Fruit fly (Drosophila melanogaster) whole organism, prepupa: ENCODE measurements around the gene vas.

Source experiments
- CG31627 ChIP-seq: fragments of 200-800 bp; sonication (Bioruptor generic); optimal IDR thresholded peaks from 3 replicates; lab custom pipeline; 2016; ENCODE audit warnings: missing biosample characterization, missing genetic modification characterization
- CG6276 ChIP-seq: fragments of 200-800 bp; sonication (Bioruptor generic); optimal IDR thresholded peaks from 2 replicates; lab custom pipeline; 2017; ENCODE audit warnings: missing biosample characterization, mild to moderate bottlenecking, missing genetic modification characterization
- CG6808 ChIP-seq: fragments of 200-800 bp; sonication (Bioruptor generic); optimal IDR thresholded peaks from 3 replicates; lab custom pipeline; 2017; ENCODE audit warnings: missing biosample characterization, missing genetic modification characterization, mild to moderate bottlenecking, moderate library complexity, missing genetic modification reagents
- Lpt ChIP-seq: fragments of 200-800 bp; sonication (Bioruptor generic); optimal IDR thresholded peaks from 3 replicates; lab custom pipeline; 2016; ENCODE audit warnings: missing biosample characterization, missing genetic modification characterization
- dac ChIP-seq: fragments of 200-800 bp; sonication (Bioruptor generic); optimal IDR thresholded peaks from 2 replicates; lab custom pipeline; 2017; ENCODE audit warnings: missing biosample characterization, mild to moderate bottlenecking, missing genetic modification characterization
- lz ChIP-seq: fragments of 200-800 bp; sonication (Bioruptor generic); optimal IDR thresholded peaks from 3 replicates; lab custom pipeline; 2016; ENCODE audit warnings: missing biosample characterization, missing genetic modification characterization
- topi ChIP-seq: fragments of 200-800 bp; sonication (Bioruptor generic); optimal IDR thresholded peaks from 3 replicates; lab custom pipeline; 2016; ENCODE audit warnings: missing biosample characterization, missing genetic modification characterization

- TF ChIP-seq dac (GFP tag; lab: Kevin White, UChicago) (no peak), CG31627 (GFP tag; lab: Kevin White, UChicago) (no peak), CG6276 (GFP tag; lab: Kevin White, UChicago) (no peak), topi (GFP tag; lab: Kevin White, UChicago) (no peak), lz (GFP tag; lab: Kevin White, UChicago) (no peak), CG6808 (GFP tag; lab: Kevin White, UChicago) (no peak), Lpt (GFP tag; lab: Kevin White, UChicago) (no peak)
These were observed 8.8 kb downstream of the vas start, which contains the start of gene vig for dm6 chr2L:15070216-15070615.
